Fruit fly (Drosophila melanogaster): ENCODE data around the gene CG31106.

CG31106 gene

dm6 chr3R:25205413-25205977 is 10.6 kb upstream of the CG31106 start (continued):
- TF ChIP-seq CG12769 (tag; optimal IDR thresholded peaks at IDR 0.05) (peak; percentile 37), TFAM (GFP tag; optimal IDR thresholded peaks at IDR 0.05) (no peak), hkb (optimal IDR thresholded peaks at IDR 0.05) (no peak), hkb (GFP tag; IDR thresholded peaks at IDR 0.05) (0 out of 2 replicates have a peak, but pooled peaks have one; percentile 17), ftz-f1 (GFP tag; optimal IDR thresholded peaks at IDR 0.05) (peak; percentile 73), CG11398 (GFP tag; optimal IDR thresholded peaks at IDR 0.05) (no peak), CG3407 (GFP tag; optimal IDR thresholded peaks at IDR 0.05) (no peak), amos (GFP tag; IDR thresholded peaks at IDR 0.05; ENCODE audit: partially characterized antibody) (0 out of 2 replicates have a peak, but pooled peaks have one; percentile 13), Blimp-1 (GFP tag; optimal IDR thresholded peaks at IDR 0.05) (no peak), Antp (GFP tag; optimal IDR thresholded peaks at IDR 0.05) (no peak), CG10543 (GFP tag; optimal IDR thresholded peaks at IDR 0.05) (peak; percentile 63), inv (GFP tag; IDR thresholded peaks at IDR 0.05; ENCODE audit: partially characterized antibody) (no peak), Nf-YB (GFP tag; optimal IDR thresholded peaks at IDR 0.05) (no peak), CG13894 (tag; optimal IDR thresholded peaks at IDR 0.05) (peak; percentile 82), B-H1 (GFP tag; IDR thresholded peaks at IDR 0.05) (no peak), Dad (GFP tag; optimal IDR thresholded peaks at IDR 0.05) (no peak), pros (GFP tag; optimal IDR thresholded peaks at IDR 0.05) (peak; percentile 2), cg (GFP tag; optimal IDR thresholded peaks at IDR 0.05) (peak; percentile 66), Fer2 (tag; optimal IDR thresholded peaks at IDR 0.05) (no peak), CG11560 (tag; IDR thresholded peaks at IDR 0.05) (no peak), CG1233 (GFP tag; optimal IDR thresholded peaks at IDR 0.05) (no peak), ttk (GFP tag; IDR thresholded peaks at IDR 0.05) (no peak), Nf-YA (GFP tag; IDR thresholded peaks at IDR 0.05) (no peak), ap (GFP tag; IDR thresholded peaks at IDR 0.05) (no peak), CG13287 (GFP tag; IDR thresholded peaks at IDR 0.05; ENCODE audit: partially characterized antibody) (peak; percentile 24; the same call in 1 of the 2 replicates), CG14441 (GFP tag; IDR thresholded peaks at IDR 0.05) (no peak), Dp (GFP tag; optimal IDR thresholded peaks at IDR 0.05) (no peak), CG14860 (GFP tag; IDR thresholded peaks at IDR 0.05; ENCODE audit: partially characterized antibody) (no peak), nom (GFP tag; optimal IDR thresholded peaks at IDR 0.05) (peak; percentile 7), Asciz (GFP tag; optimal IDR thresholded peaks at IDR 0.05) (no peak), Ada2b (GFP tag; IDR thresholded peaks at IDR 0.05) (no peak), vvl (GFP tag; IDR thresholded peaks at IDR 0.05) (0 out of 2 replicates have a peak, but pooled peaks have one; percentile 6), eve (GFP tag; optimal IDR thresholded peaks at IDR 0.05) (no peak), Eip74EF (GFP tag; optimal IDR thresholded peaks at IDR 0.05) (peak in 1 of 2 experiments; percentile 38), ssp (GFP tag; IDR thresholded peaks at IDR 0.05) (no peak), mirr (GFP tag; optimal IDR thresholded peaks at IDR 0.05) (peak; percentile 62), CG17328 (GFP tag; IDR thresholded peaks at IDR 0.05) (no peak), chinmo (GFP tag; IDR thresholded peaks at IDR 0.05; ENCODE audit: partially characterized antibody) (peak; percentile 88; the same call in 2 of the 4 replicates), tup (GFP tag; optimal IDR thresholded peaks at IDR 0.05) (no peak), maf-S (GFP tag; optimal IDR thresholded peaks at IDR 0.05) (no peak), Med (GFP tag) (peak; percentile 68), Six4 (GFP tag; optimal IDR thresholded peaks at IDR 0.05) (no peak), lbe (GFP tag; optimal IDR thresholded peaks at IDR 0.05) (peak; percentile 45)

Measured in whole organism, embryonic.